Fruit fly (Drosophila melanogaster) whole organism, embryonic: ENCODE results near the gene CG31219.

Experiments used
- Antp ChIP-seq: fragments of 200-800 bp; sonication (Bioruptor generic); optimal IDR thresholded peaks from 3 replicates; lab custom pipeline; 2016; ENCODE audit warnings: missing biosample characterization, missing genetic modification characterization
- Bteb2 ChIP-seq: fragments of 200-800 bp; sonication (Bioruptor generic); optimal IDR thresholded peaks from 2 replicates; lab custom pipeline; 2016; ENCODE audit warnings: missing biosample characterization, missing genetic modification characterization
- CG10979 ChIP-seq: fragments of 200-800 bp; sonication (Bioruptor generic); optimal IDR thresholded peaks from 2 replicates; lab custom pipeline; 2018; ENCODE audit warnings: missing biosample characterization, mild to moderate bottlenecking, missing genetic modification characterization, moderate library complexity
- CG11723 ChIP-seq: fragments of 200-800 bp; sonication (Bioruptor generic); optimal IDR thresholded peaks from 2 replicates; lab custom pipeline; 2017; ENCODE audit warnings: missing biosample characterization, mild to moderate bottlenecking, missing genetic modification characterization
- CG12391 ChIP-seq: fragments of 200-800 bp; sonication (Bioruptor generic); optimal IDR thresholded peaks from 3 replicates; lab custom pipeline; 2018; ENCODE audit warnings: missing biosample characterization, mild to moderate bottlenecking, missing genetic modification characterization, moderate library complexity
- CG12942 ChIP-seq: fragments of 200-800 bp; sonication (Bioruptor generic); optimal IDR thresholded peaks from 3 replicates; lab custom pipeline; 2016; ENCODE audit warnings: missing biosample characterization, missing genetic modification characterization
- CG13424 ChIP-seq: fragments of 200-800 bp; sonication (Bioruptor generic); optimal IDR thresholded peaks from 2 replicates; lab custom pipeline; 2019; ENCODE audit warnings: missing biosample characterization, mild to moderate bottlenecking, missing genetic modification characterization, moderate library complexity
- CG30431 ChIP-seq: fragments of 200-800 bp; sonication (Bioruptor generic); optimal IDR thresholded peaks from 2 replicates; lab custom pipeline; 2017; ENCODE audit warnings: missing biosample characterization, missing genetic modification characterization
- CG3163 ChIP-seq: fragments of 200-800 bp; sonication (Bioruptor generic); optimal IDR thresholded peaks from 3 replicates; lab custom pipeline; 2016; ENCODE audit warnings: missing biosample characterization, missing genetic modification characterization
- CG33557 ChIP-seq: fragments of 200-800 bp; sonication (Bioruptor generic); optimal IDR thresholded peaks from 2 replicates; lab custom pipeline; 2019; ENCODE audit warnings: missing biosample characterization, mild to moderate bottlenecking, missing genetic modification characterization, moderate library complexity
- CG3726 ChIP-seq: fragments of 200-800 bp; sonication (Bioruptor generic); IDR thresholded peaks from 3 replicates; pipeline ENCODE4, ENCODE4 v1.3.6; 2022; ENCODE audit warnings: missing biosample characterization, missing genetic modification characterization
- CG3995 ChIP-seq: fragments of 200-800 bp; sonication (Bioruptor generic); optimal IDR thresholded peaks from 3 replicates; lab custom pipeline; 2016; ENCODE audit warnings: missing biosample characterization, missing genetic modification characterization
- CG4854 ChIP-seq: fragments of 200-800 bp; sonication (Bioruptor generic); optimal IDR thresholded peaks from 2 replicates; lab custom pipeline; 2016; ENCODE audit warnings: missing biosample characterization, missing genetic modification characterization, inconsistent platforms
- CG6272 ChIP-seq: fragments of 200-800 bp; sonication (Bioruptor generic); IDR thresholded peaks from 2 replicates; pipeline ENCODE4 v1.3.6; 2022; ENCODE audit warnings: missing biosample characterization, missing genetic modification characterization
- CG6689 ChIP-seq: fragments of 200-800 bp; sonication (Bioruptor generic); IDR thresholded peaks from 2 replicates; pipeline ENCODE4 v1.3.6; 2022; ENCODE audit warnings: missing biosample characterization, missing genetic modification characterization
- CG8089 ChIP-seq: fragments of 200-800 bp; sonication (Bioruptor generic); optimal IDR thresholded peaks from 3 replicates; lab custom pipeline; 2016; ENCODE audit warnings: missing biosample characterization, missing genetic modification characterization
- CG9817 ChIP-seq: fragments of 200-800 bp; sonication (Bioruptor generic); optimal IDR thresholded peaks from 2 replicates; lab custom pipeline; 2018; ENCODE audit warnings: missing biosample characterization, mild to moderate bottlenecking, missing genetic modification characterization, moderate library complexity
- Elba2 ChIP-seq: fragments of 200-800 bp; sonication (Bioruptor generic); optimal IDR thresholded peaks from 3 replicates; lab custom pipeline; 2016; ENCODE audit warnings: missing biosample characterization, missing genetic modification characterization
- HLH3B ChIP-seq: fragments of 200-800 bp; sonication (Bioruptor generic); IDR thresholded peaks from 2 replicates; pipeline ENCODE4 v1.3.6; 2022; ENCODE audit warnings: missing biosample characterization, missing genetic modification characterization
- HLH4C ChIP-seq: fragments of 200-800 bp; sonication (Bioruptor generic); IDR thresholded peaks from 3 replicates; pipeline ENCODE4 v1.3.6; 2022; ENCODE audit warnings: missing biosample characterization, missing genetic modification characterization; ENCODE audit not compliant: partially characterized antibody
- Med ChIP-seq: fragments of 200-800 bp; sonication (Bioruptor generic); peaks from one replicate; lab custom pipeline; 2016; ENCODE audit warnings: missing biosample characterization, missing genetic modification characterization, mild to moderate bottlenecking, inconsistent platforms, moderate library complexity
- Myb ChIP-seq: fragments of 200-800 bp; sonication (Bioruptor generic); optimal IDR thresholded peaks from 2 replicates; lab custom pipeline; 2016; ENCODE audit warnings: missing biosample characterization, missing genetic modification characterization
- NK7.1 ChIP-seq: fragments of 200-800 bp; sonication (Bioruptor generic); optimal IDR thresholded peaks from 3 replicates; lab custom pipeline; 2016; ENCODE audit warnings: missing biosample characterization, missing genetic modification characterization
- Opbp ChIP-seq: fragments of 200-800 bp; sonication (Bioruptor generic); IDR thresholded peaks from 3 replicates; pipeline ENCODE4 v1.3.6; 2022; ENCODE audit warnings: missing biosample characterization, missing genetic modification characterization; ENCODE audit not compliant: partially characterized antibody
- Sox100B ChIP-seq: fragments of 200-800 bp; sonication (Bioruptor generic); optimal IDR thresholded peaks from 3 replicates; lab custom pipeline; 2018; ENCODE audit warnings: missing biosample characterization, mild to moderate bottlenecking, missing genetic modification characterization
- Sry-δ ChIP-seq: fragments of 200-800 bp; sonication (Bioruptor generic); optimal IDR thresholded peaks from 2 replicates; lab custom pipeline; 2016; ENCODE audit warnings: missing biosample characterization, missing genetic modification characterization
- al ChIP-seq: fragments of 200-800 bp; sonication (Bioruptor generic); IDR thresholded peaks from 2 replicates; pipeline ENCODE4 v1.3.6; 2022; ENCODE audit warnings: missing biosample characterization, missing genetic modification characterization
- bab2 ChIP-seq: fragments of 200-800 bp; sonication (Bioruptor generic); optimal IDR thresholded peaks from 2 replicates; lab custom pipeline; 2016; ENCODE audit warnings: missing biosample characterization, missing genetic modification characterization
- bigmax ChIP-seq: fragments of 200-800 bp; sonication (Bioruptor generic); optimal IDR thresholded peaks from 2 replicates; lab custom pipeline; 2018; ENCODE audit warnings: missing biosample characterization, mild to moderate bottlenecking, missing genetic modification characterization
- bowl ChIP-seq: fragments of 200-800 bp; sonication (Bioruptor generic); IDR thresholded peaks from 2 replicates; pipeline ENCODE4 v1.3.6; 2022; ENCODE audit warnings: missing biosample characterization, missing genetic modification characterization
- chn ChIP-seq: fragments of 200-800 bp; sonication (Bioruptor generic); optimal IDR thresholded peaks from 2 replicates; lab custom pipeline; 2016; ENCODE audit warnings: missing biosample characterization, missing genetic modification characterization
- gsb-n ChIP-seq: fragments of 200-800 bp; sonication (Bioruptor generic); optimal IDR thresholded peaks from 3 replicates; lab custom pipeline; 2018; ENCODE audit warnings: missing biosample characterization, mild to moderate bottlenecking, missing genetic modification characterization
- gt ChIP-seq: fragments of 200-800 bp; sonication (Bioruptor generic); IDR thresholded peaks from 2 replicates; pipeline ENCODE4 v1.3.6; 2022; ENCODE audit warnings: missing biosample characterization, missing genetic modification characterization
- her ChIP-seq: fragments of 200-800 bp; sonication (Bioruptor generic); optimal IDR thresholded peaks from 2 replicates; lab custom pipeline; 2016; ENCODE audit warnings: missing biosample characterization, missing genetic modification characterization
- jumu ChIP-seq: fragments of 200-800 bp; sonication (Bioruptor generic); optimal IDR thresholded peaks from 3 replicates; lab custom pipeline; 2016; ENCODE audit warnings: missing biosample characterization, missing genetic modification characterization
- kah ChIP-seq: fragments of 200-800 bp; sonication (Bioruptor generic); optimal IDR thresholded peaks from 2 replicates; lab custom pipeline; 2018; ENCODE audit warnings: missing biosample characterization, mild to moderate bottlenecking, missing genetic modification characterization
- mld ChIP-seq: fragments of 200-800 bp; sonication (Bioruptor generic); IDR thresholded peaks from 3 replicates; pipeline ENCODE4 v1.3.6; 2022; ENCODE audit warnings: missing biosample characterization, missing genetic modification characterization; ENCODE audit not compliant: partially characterized antibody
- nmo ChIP-seq: fragments of 200-800 bp; sonication (Bioruptor generic); optimal IDR thresholded peaks from 2 replicates; lab custom pipeline; 2018; ENCODE audit warnings: missing biosample characterization, mild to moderate bottlenecking, missing genetic modification characterization, moderate library complexity
- onecut ChIP-seq: fragments of 200-800 bp; sonication (Bioruptor generic); IDR thresholded peaks from 2 replicates; pipeline ENCODE4 v1.3.6; 2022; ENCODE audit warnings: missing biosample characterization, missing genetic modification characterization
- org-1 ChIP-seq: fragments of 200-800 bp; sonication (Bioruptor generic); optimal IDR thresholded peaks from 2 replicates; lab custom pipeline; 2017; ENCODE audit warnings: missing biosample characterization, missing genetic modification characterization
- otp ChIP-seq: fragments of 200-800 bp; sonication (Bioruptor generic); IDR thresholded peaks from 3 replicates; pipeline ENCODE4, ENCODE4 v1.3.6; 2022; ENCODE audit warnings: missing biosample characterization, missing genetic modification characterization
- psq ChIP-seq: fragments of 200-800 bp; sonication (Bioruptor generic); optimal IDR thresholded peaks from 2 replicates; lab custom pipeline; 2017; ENCODE audit warnings: missing biosample characterization, missing genetic modification characterization
- pum ChIP-seq: fragments of 200-800 bp; sonication (Bioruptor generic); optimal IDR thresholded peaks from 2 replicates; lab custom pipeline; 2016; ENCODE audit warnings: missing biosample characterization, missing genetic modification characterization
- pzg ChIP-seq: fragments of 200-800 bp; sonication (Bioruptor generic); optimal IDR thresholded peaks from 3 replicates; lab custom pipeline; 2018; ENCODE audit warnings: missing biosample characterization, mild to moderate bottlenecking, missing genetic modification characterization, moderate library complexity
- ranshi ChIP-seq: fragments of 200-800 bp; sonication (Bioruptor generic); IDR thresholded peaks from 2 replicates; pipeline ENCODE4 v1.3.6; 2022; ENCODE audit warnings: missing biosample characterization, missing genetic modification characterization
- so ChIP-seq: fragments of 200-800 bp; sonication (Bioruptor generic); IDR thresholded peaks from 3 replicates; pipeline ENCODE4 v1.3.6; 2022; ENCODE audit warnings: missing biosample characterization, missing genetic modification characterization
- tgo ChIP-seq: fragments of 200-800 bp; sonication (Bioruptor generic); IDR thresholded peaks from 3 replicates; pipeline ENCODE4 v1.3.6; 2022; ENCODE audit warnings: missing biosample characterization, missing genetic modification characterization
- tio ChIP-seq: fragments of 200-800 bp; sonication (Bioruptor generic); optimal IDR thresholded peaks from 2 replicates; lab custom pipeline; 2017; ENCODE audit warnings: missing biosample characterization, missing genetic modification characterization, inconsistent platforms
- tll ChIP-seq, 2 experiments: fragments of 200-800 bp in 1 of 2; fragments of >200 bp in 1 of 2; sonication (Bioruptor generic) in 1 of 2; optimal IDR thresholded peaks; 2 replicates each; lab custom pipeline; 2017 to 2019; ENCODE audit warnings: missing biosample characterization in 2 of 2, missing genetic modification characterization in 2 of 2, mild to moderate bottlenecking in 1 of 2, moderate library complexity in 1 of 2
- vfl ChIP-seq: fragments of 200-800 bp; sonication (Bioruptor generic); optimal IDR thresholded peaks from 2 replicates; lab custom pipeline; 2016; ENCODE audit warnings: missing biosample characterization, missing genetic modification characterization

Gene CG31219

dm6 chr3R:19644094-19644900 is 6.5 kb upstream of the CG31219 start, which contains the start of gene Vha13 (continued):
- TF ChIP-seq HLH4C = peak; percentile 7; the same call in 1 of the 3 replicates
- peak; percentile 7 for TF ChIP-seq bigmax (GFP tag; lab: Kevin White, UChicago)
- TF ChIP-seq CG10979 = no peak
- peak; percentile 53 for TF ChIP-seq CG9817 (tag; lab: Kevin White, UChicago)
- TF ChIP-seq CG3726 (GFP tag; lab: Robert Waterston, UW) = no peak
- no peak for TF ChIP-seq CG13424 (tag; lab: Kevin White, UChicago)
- no peak for TF ChIP-seq Bteb2 (GFP tag; lab: Kevin White, UChicago)
- peak; percentile 18 for TF ChIP-seq pum (GFP tag; lab: Kevin White, UChicago)
- TF ChIP-seq mld (GFP tag; lab: Robert Waterston, UW) = peak; percentile 48; the same call in 1 of the 3 replicates
- TF ChIP-seq Sry-δ (GFP tag; lab: Kevin White, UChicago) = peak; percentile 88
- TF ChIP-seq org-1 = no peak
- TF ChIP-seq CG3995 (GFP tag; lab: Kevin White, UChicago) = peak; percentile 84
- TF ChIP-seq jumu (GFP tag; lab: Kevin White, UChicago) = no peak
- no peak for TF ChIP-seq gt (GFP tag; lab: Robert Waterston, UW)
- TF ChIP-seq Opbp = peak; percentile 82
- TF ChIP-seq CG8089 (GFP tag; lab: Kevin White, UChicago) = peak; percentile 25
- TF ChIP-seq CG6272 (GFP tag; lab: Robert Waterston, UW) = peak; percentile 70
- TF ChIP-seq so (GFP tag; lab: Robert Waterston, UW) = no peak
- peak; percentile 64 for TF ChIP-seq Antp (GFP tag; lab: Kevin White, UChicago)
- TF ChIP-seq otp (GFP tag; lab: Robert Waterston, UW) = no peak
- no peak for TF ChIP-seq gsb-n (tag; lab: Kevin White, UChicago)
- TF ChIP-seq CG33557 = no peak
- no peak for TF ChIP-seq kah
- no peak for TF ChIP-seq tll (GFP tag; optimal IDR thresholded peaks at IDR 0.05; lab: Kevin White, UChicago)
- peak; percentile 36 for TF ChIP-seq nmo (GFP tag; lab: Kevin White, UChicago)
- TF ChIP-seq CG30431 (GFP tag; lab: Kevin White, UChicago) = no peak
- no peak for TF ChIP-seq CG12942
- peak; percentile 38; the same call in 1 of the 2 replicates for TF ChIP-seq HLH3B (GFP tag; lab: Robert Waterston, UW)
- no peak for TF ChIP-seq Sox100B
- peak; percentile 57 for TF ChIP-seq her
- TF ChIP-seq CG4854 (GFP tag; lab: Kevin White, UChicago) = no peak
- no peak for TF ChIP-seq CG11723 (GFP tag; lab: Kevin White, UChicago)
- no peak for TF ChIP-seq tio (GFP tag; lab: Kevin White, UChicago)
- peak; percentile 10 for TF ChIP-seq vfl
- TF ChIP-seq Elba2 (GFP tag; lab: Kevin White, UChicago) = peak; percentile 53
- TF ChIP-seq NK7.1 = no peak
- TF ChIP-seq al (GFP tag; lab: Robert Waterston, UW) = 0 out of 2 replicates have a peak, but pooled peaks have one; percentile 23
- TF ChIP-seq CG6689 (GFP tag; lab: Robert Waterston, UW) = no peak
- peak; percentile 91 for TF ChIP-seq Med (GFP tag; lab: Kevin White, UChicago)
- peak; percentile 40 for TF ChIP-seq ranshi (GFP tag; lab: Robert Waterston, UW)
- peak; percentile 16 for TF ChIP-seq bab2
- peak; percentile 2 for TF ChIP-seq CG3163 (GFP tag; lab: Kevin White, UChicago)
- peak; percentile 41; the same call in 1 of the 2 replicates for TF ChIP-seq bowl
- peak; percentile 36 for TF ChIP-seq CG12391 (tag; lab: Kevin White, UChicago)
- TF ChIP-seq Myb (GFP tag; lab: Kevin White, UChicago) = peak; percentile 40
- peak; percentile 61 for TF ChIP-seq onecut (GFP tag; lab: Robert Waterston, UW)
- peak; percentile 42; the same call in 2 of the 3 replicates for TF ChIP-seq tgo (GFP tag; lab: Robert Waterston, UW)
- no peak for TF ChIP-seq psq (GFP tag; lab: Kevin White, UChicago)
- TF ChIP-seq pzg (GFP tag; lab: Kevin White, UChicago) = peak; percentile 78
- peak; percentile 51 for TF ChIP-seq chn (GFP tag; lab: Kevin White, UChicago)
